Worm (Caenorhabditis elegans) whole organism, mixed stage, embryonic: ENCODE measurements around the gene F59B2.15.

Experiments used
- M03D4.4 ChIP-seq: sonication (generic microtip); optimal IDR thresholded peaks from 2 replicates; lab custom pipeline; 2017; ENCODE audit warnings: mild to moderate bottlenecking, missing genetic modification characterization, missing compliant biosample characterization
- ceh-39 ChIP-seq: fragments of 150-350 bp; optimal IDR thresholded peaks from 2 replicates; lab custom pipeline; 2014; ENCODE audit warnings: missing biosample characterization, missing genetic modification characterization
- ceh-83 ChIP-seq: fragments of 200-800 bp; sonication (Bioruptor generic); optimal IDR thresholded peaks from 2 replicates; lab custom pipeline; 2018; ENCODE audit warnings: mild to moderate bottlenecking, missing genetic modification characterization, missing compliant biosample characterization
- elt-1 ChIP-seq: sonication (generic microtip); optimal IDR thresholded peaks from 2 replicates; lab custom pipeline; 2017; ENCODE audit warnings: missing genetic modification characterization, mild to moderate bottlenecking, missing compliant biosample characterization, antibody characterized with exemption, moderate library complexity, borderline replicate concordance; ENCODE audit not compliant: insufficient read depth
- elt-3 ChIP-seq: fragments of 150-350 bp; optimal IDR thresholded peaks from 2 replicates; lab custom pipeline; 2014; ENCODE audit warnings: missing biosample characterization, missing genetic modification characterization
- lin-13 ChIP-seq: fragments of 150-350 bp; optimal IDR thresholded peaks from 2 replicates; lab custom pipeline; 2014; ENCODE audit warnings: missing biosample characterization, missing genetic modification characterization
- nhr-237 ChIP-seq: fragments of 150-350 bp; optimal IDR thresholded peaks from 2 replicates; lab custom pipeline; 2014; ENCODE audit warnings: missing biosample characterization, missing genetic modification characterization
- nhr-28 ChIP-seq: fragments of 150-350 bp; optimal IDR thresholded peaks from 2 replicates; lab custom pipeline; 2014; ENCODE audit warnings: missing biosample characterization, missing genetic modification characterization
- nhr-76 ChIP-seq: sonication (generic microtip); optimal IDR thresholded peaks from 2 replicates; lab custom pipeline; 2017; ENCODE audit warnings: missing biosample characterization, missing genetic modification characterization
- pha-4 ChIP-seq: fragments of 150-350 bp; optimal IDR thresholded peaks from 2 replicates; lab custom pipeline; 2018; ENCODE audit warnings: missing biosample characterization, missing genetic modification reagents, missing genetic modification characterization
- sem-2 ChIP-seq: fragments of 200-800 bp; sonication (Bioruptor generic); optimal IDR thresholded peaks from 2 replicates; lab custom pipeline; 2018; ENCODE audit warnings: mild to moderate bottlenecking, missing genetic modification characterization, missing compliant biosample characterization
- snpc-4 ChIP-seq: fragments of 150-350 bp; optimal IDR thresholded peaks from 2 replicates; lab custom pipeline; 2014; ENCODE audit warnings: missing biosample characterization, missing genetic modification characterization
- unc-39 ChIP-seq: fragments of 150-350 bp; optimal IDR thresholded peaks from 2 replicates; lab custom pipeline; 2014; ENCODE audit warnings: missing biosample characterization, missing genetic modification characterization
- unc-62 ChIP-seq: fragments of 150-350 bp; optimal IDR thresholded peaks from 2 replicates; lab custom pipeline; 2014; ENCODE audit warnings: missing biosample characterization, missing genetic modification reagents, missing genetic modification characterization

- TF ChIP-seq elt-1 (no peak), unc-62 (GFP tag; lab: Kevin White, UChicago) (no peak), nhr-237 (no peak), lin-13 (tag; lab: Kevin White, UChicago) (no peak), sem-2 (GFP tag; lab: Kevin White, UChicago) (no peak), elt-3 (tag; lab: Kevin White, UChicago) (peak; percentile 90), nhr-28 (no peak), snpc-4 (tag; lab: Kevin White, UChicago) (no peak), ceh-39 (no peak), pha-4 (tag; lab: Kevin White, UChicago) (no peak), ceh-83 (GFP tag; lab: Kevin White, UChicago) (no peak), unc-39 (no peak), nhr-76 (no peak), M03D4.4 (tag; lab: Kevin White, UChicago) (no peak)
Observed at ce11 chrIII:8986872-8987271, 15.6 kb downstream of the F59B2.15 start.
